Fruit fly (Drosophila melanogaster) whole organism, wandering third instar larva: ENCODE data around the gene CG42699.

ENCODE experiments used
- GATAd ChIP-seq: sonication (Bioruptor generic); optimal IDR thresholded peaks from 2 replicates; lab custom pipeline; 2016; ENCODE audit warnings: missing biosample characterization, missing genetic modification characterization
- Jra ChIP-seq: sonication (Bioruptor generic); optimal IDR thresholded peaks from 2 replicates; lab custom pipeline; 2016; ENCODE audit warnings: missing biosample characterization, missing genetic modification characterization
- fru ChIP-seq: fragments of 200-800 bp; sonication (Bioruptor generic); optimal IDR thresholded peaks from 3 replicates; lab custom pipeline; 2016; ENCODE audit warnings: missing biosample characterization, mild to moderate bottlenecking, missing genetic modification characterization
- h ChIP-seq: fragments of 200-800 bp; sonication (Bioruptor generic); optimal IDR thresholded peaks from 3 replicates; lab custom pipeline; 2016; ENCODE audit warnings: missing biosample characterization, mild to moderate bottlenecking, missing genetic modification characterization

DNA sequence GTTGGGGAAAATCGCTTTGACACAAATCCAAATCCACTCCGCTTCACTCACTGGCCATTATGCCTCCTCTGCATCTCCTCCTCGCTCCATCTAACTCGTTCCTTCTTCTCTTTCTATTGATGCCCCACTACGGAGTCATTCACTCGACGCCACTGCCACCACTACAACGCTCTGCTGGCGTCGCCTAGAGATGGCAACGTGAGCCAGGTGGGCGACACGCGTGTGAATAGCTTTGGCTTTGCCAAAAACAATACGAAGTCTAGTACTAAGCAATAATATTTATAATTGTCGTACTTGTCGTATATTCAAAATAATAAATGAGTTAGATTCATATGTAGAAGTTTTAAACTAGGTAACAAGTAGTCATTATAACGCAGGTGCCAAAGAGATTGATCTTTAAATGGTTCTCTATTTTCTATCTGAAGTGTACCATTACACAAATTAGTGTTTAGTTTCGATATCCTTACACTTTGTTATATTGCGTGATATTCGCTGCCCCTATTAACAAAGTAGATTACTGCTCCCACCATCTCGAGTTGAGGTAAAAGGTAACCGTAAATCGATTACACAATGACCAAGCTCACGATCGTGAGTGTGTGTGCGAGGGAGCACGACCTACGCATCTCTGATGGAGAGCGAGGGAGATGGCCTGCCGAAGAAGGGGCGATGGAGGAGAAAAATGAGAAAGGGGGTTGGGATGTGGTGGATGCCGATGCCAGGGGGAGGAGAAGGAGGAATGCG lies 19.2 kb upstream of the CG42699 start:
- no peak for TF ChIP-seq Jra
- TF ChIP-seq h (GFP tag; lab: Kevin White, UChicago): peak; percentile 23
- TF ChIP-seq fru: peak; percentile 8
- TF ChIP-seq GATAd (GFP tag; lab: Kevin White, UChicago): no peak
